Worm (Caenorhabditis elegans): ENCODE data around the gene cdh-3.
A peak's percentile ranks its signal among the peaks of the same experiment; 100 is the strongest.

cdh-3 gene

DNA sequence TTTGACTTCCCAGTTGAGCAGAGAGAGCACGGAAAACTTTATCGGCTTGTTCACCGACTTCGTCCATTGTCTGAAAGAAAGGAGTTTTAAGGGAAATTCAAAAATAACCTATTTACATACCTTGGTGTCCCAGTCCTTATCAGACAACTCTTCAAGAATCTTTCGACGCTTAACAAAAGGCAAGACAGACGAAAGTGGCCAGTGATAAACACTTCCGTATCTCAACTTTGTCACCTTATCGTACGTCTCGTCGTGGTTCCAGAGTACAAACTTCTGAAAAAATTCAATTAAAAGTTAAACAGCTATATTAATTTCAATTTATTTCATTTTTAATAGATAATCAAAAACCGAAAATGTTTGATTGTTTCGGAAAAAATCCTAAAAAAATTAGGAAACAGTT, 8.0 kb upstream of the cdh-3 start:
- no peak for TF ChIP-seq nhr-11 (tag; optimal IDR thresholded peaks at IDR 0.05)
- TF ChIP-seq lin-13 (GFP tag; optimal IDR thresholded peaks at IDR 0.05) = no peak
- TF ChIP-seq arid-1 (GFP tag; conservative IDR thresholded peaks at IDR 0.05) = no peak
- TF ChIP-seq nhr-77 (tag; optimal IDR thresholded peaks at IDR 0.05) = no peak
- TF ChIP-seq nhr-48 (tag; optimal IDR thresholded peaks at IDR 0.05) = no peak
- TF ChIP-seq snpc-4 (tag; optimal IDR thresholded peaks at IDR 0.05) = no peak
- no peak for TF ChIP-seq fos-1 (tag; optimal IDR thresholded peaks at IDR 0.05)
- TF ChIP-seq dmd-6 (GFP tag; IDR thresholded peaks at IDR 0.05) = peak; percentile 47
- TF ChIP-seq unc-130 (GFP tag; optimal IDR thresholded peaks at IDR 0.05) = no peak
- no peak for TF ChIP-seq daf-16 (GFP tag; optimal IDR thresholded peaks at IDR 0.05)
- TF ChIP-seq daf-16 (tag; optimal IDR thresholded peaks at IDR 0.05) = peak; percentile 86
- TF ChIP-seq spr-1 (tag; optimal IDR thresholded peaks at IDR 0.05) = no peak
- TF ChIP-seq T20F7.1 (GFP tag; optimal IDR thresholded peaks at IDR 0.05) = no peak
- peak; percentile 15 for TF ChIP-seq pqm-1 (tag; optimal IDR thresholded peaks at IDR 0.05)
- no peak for TF ChIP-seq lin-15B (tag; optimal IDR thresholded peaks at IDR 0.05)
- no peak for TF ChIP-seq ztf-7 (tag; optimal IDR thresholded peaks at IDR 0.05)
- no peak for TF ChIP-seq madf-5 (GFP tag; IDR thresholded peaks at IDR 0.05)
- no peak for TF ChIP-seq mxl-2 (GFP tag; conservative IDR thresholded peaks at IDR 0.05)
- no peak for TF ChIP-seq snpc-1.2 (GFP tag; IDR thresholded peaks at IDR 0.05)
- TF ChIP-seq nhr-111 (GFP tag; optimal IDR thresholded peaks at IDR 0.05) = no peak
- TF ChIP-seq hlh-11 (tag; optimal IDR thresholded peaks at IDR 0.05) = peak; percentile 46
- no peak for TF ChIP-seq ama-1 (optimal IDR thresholded peaks at IDR 0.05)
- TF ChIP-seq unc-62 (GFP tag; optimal IDR thresholded peaks at IDR 0.05 in 1 of 2) = peak in 1 of 2 experiments; percentile 85
- TF ChIP-seq unc-62 (tag; optimal IDR thresholded peaks at IDR 0.05) = no peak
- peak; percentile 66 for TF ChIP-seq dve-1 (tag; optimal IDR thresholded peaks at IDR 0.05; ENCODE audit: insufficient read depth)
- TF ChIP-seq rbr-2 (tag; optimal IDR thresholded peaks at IDR 0.05) = no peak
- no peak for TF ChIP-seq R02D3.7 (tag; optimal IDR thresholded peaks at IDR 0.05)
- no peak for TF ChIP-seq ztf-11 (tag; optimal IDR thresholded peaks at IDR 0.05)
- no peak for TF ChIP-seq zip-11 (GFP tag; IDR thresholded peaks at IDR 0.05)
- TF ChIP-seq F10B5.3 (tag; optimal IDR thresholded peaks at IDR 0.05) = no peak

DNA sequence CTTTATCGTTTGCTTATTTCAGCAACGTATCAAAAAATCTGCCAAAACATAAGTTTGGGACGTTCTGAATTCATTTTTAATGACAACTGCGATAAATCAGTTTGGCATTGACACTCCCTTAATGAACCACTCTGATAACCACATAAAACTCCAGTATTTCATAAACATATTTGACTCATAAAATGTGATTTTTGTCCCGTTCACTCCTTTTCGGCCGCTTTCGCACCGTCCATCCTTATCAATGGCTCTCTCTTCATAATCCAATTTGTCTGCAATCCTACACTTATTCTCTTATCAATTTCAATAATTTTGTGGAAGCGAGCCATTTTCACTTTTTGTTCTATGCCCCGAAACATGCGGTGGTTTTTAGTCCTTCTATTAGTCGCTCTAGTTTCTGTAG, 4.3 kb upstream of the cdh-3 start, which contains the start of gene pcp-1:
TSS of gene pcp-1 (plus strand) at position 342 of the 400 bp plus-strand sequence.
- TF ChIP-seq aha-1 (tag) = no peak
- no peak for TF ChIP-seq Y48G9A.11 (GFP tag; IDR thresholded peaks at IDR 0.05)
- TF ChIP-seq mes-2 (tag; optimal IDR thresholded peaks at IDR 0.05; ENCODE audit: poor library complexity, severe bottlenecking) = peak; percentile 35
- TF ChIP-seq D1046.2 (GFP tag; IDR thresholded peaks at IDR 0.05) = no peak
- TF ChIP-seq ceh-28 (tag; optimal IDR thresholded peaks at IDR 0.05) = no peak
- no peak for TF ChIP-seq Y5F2A.4 (GFP tag; optimal IDR thresholded peaks at IDR 0.05)
- no peak for TF ChIP-seq zip-11 (GFP tag; IDR thresholded peaks at IDR 0.05)
- no peak for TF ChIP-seq daf-19 (GFP tag; conservative IDR thresholded peaks at IDR 0.05)
- no peak for TF ChIP-seq egl-43 (GFP tag; IDR thresholded peaks at IDR 0.05)
- TF ChIP-seq mxl-2 (GFP tag; conservative IDR thresholded peaks at IDR 0.05) = 0 out of 2 replicates have a peak, but pooled peaks have one; percentile 22
- no peak for TF ChIP-seq zfp-3 (GFP tag; conservative IDR thresholded peaks at IDR 0.05)
- no peak for TF ChIP-seq lin-29 (GFP tag; IDR thresholded peaks at IDR 0.05)
- TF ChIP-seq nhr-25 (tag; optimal IDR thresholded peaks at IDR 0.05; ENCODE audit: borderline replicate concordance, insufficient read depth) = no peak
- no peak for TF ChIP-seq mdl-1 (tag; optimal IDR thresholded peaks at IDR 0.05)
- no peak for TF ChIP-seq ctbp-1 (GFP tag; IDR thresholded peaks at IDR 0.05)
- TF ChIP-seq lin-1 (GFP tag; IDR thresholded peaks at IDR 0.05) = peak; percentile 86
- TF ChIP-seq ceh-82 (tag; optimal IDR thresholded peaks at IDR 0.05) = no peak
- no peak for TF ChIP-seq hlh-30 (tag; optimal IDR thresholded peaks at IDR 0.05; ENCODE audit: insufficient read depth)
- TF ChIP-seq snpc-1.2 (GFP tag; IDR thresholded peaks at IDR 0.05) = no peak
- TF ChIP-seq nhr-42 (GFP tag; IDR thresholded peaks at IDR 0.05) = no peak
- TF ChIP-seq ceh-44 (GFP tag; IDR thresholded peaks at IDR 0.05) = no peak
- no peak for TF ChIP-seq duxl-1 (tag; optimal IDR thresholded peaks at IDR 0.05; ENCODE audit: poor library complexity)
- TF ChIP-seq lir-3 (tag; optimal IDR thresholded peaks at IDR 0.05) = no peak
- TF ChIP-seq unc-130 (GFP tag; optimal IDR thresholded peaks at IDR 0.05) = no peak
- no peak for TF ChIP-seq attf-4 (tag; optimal IDR thresholded peaks at IDR 0.05)
- TF ChIP-seq mep-1 (tag; optimal IDR thresholded peaks at IDR 0.05) = no peak
- no peak for TF ChIP-seq jun-1 (tag; optimal IDR thresholded peaks at IDR 0.05)
- peak; percentile 65 for TF ChIP-seq nhr-77 (tag; optimal IDR thresholded peaks at IDR 0.05)
